Fruit fly (Drosophila melanogaster) S2 (cell line): ENCODE measurements around the gene gwl.

Experiments used
- CG8478 ChIP-seq: fragments of >200 bp; optimal IDR thresholded peaks from 2 replicates; lab custom pipeline; 2018
- CTCF ChIP-seq, 2 experiments: fragments of >200 bp; optimal IDR thresholded peaks; 2 replicates each; lab custom pipeline; 2018

DNA sequence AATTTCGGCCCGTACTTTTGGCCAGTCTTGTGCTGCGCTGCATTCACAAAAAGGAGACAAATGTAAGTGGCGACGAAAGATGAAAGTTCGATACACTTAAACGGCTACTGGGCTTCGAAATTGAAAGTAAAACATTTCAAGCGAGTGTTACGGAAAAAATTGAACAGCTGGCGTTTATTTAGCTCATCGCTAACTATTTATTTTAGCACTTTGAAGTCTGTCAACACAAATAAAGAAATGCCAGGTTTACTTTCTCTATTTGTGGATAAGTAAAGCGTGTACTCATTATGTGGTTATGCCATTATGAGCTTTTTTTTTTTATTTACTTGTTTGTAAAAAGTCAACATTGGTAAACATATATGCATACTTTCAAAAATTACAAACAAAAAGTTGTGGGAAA, 39.6 kb downstream of the gwl start:
- no peak for TF ChIP-seq CTCF (optimal IDR thresholded peaks at IDR 0.05; lab: Kevin White, UChicago)
- no peak for TF ChIP-seq CG8478
